Fruit fly (Drosophila melanogaster) whole organism, wandering third instar larva: Measurements from ENCODE around the gene Nepl18.

Experiments
- N ChIP-seq: fragments of >200 bp; optimal IDR thresholded peaks from 2 replicates; lab custom pipeline; 2018; ENCODE audit warnings: missing biosample characterization, missing external identifiers, missing genetic modification characterization
- br ChIP-seq: fragments of 200-800 bp; sonication (Bioruptor generic); optimal IDR thresholded peaks from 2 replicates; lab custom pipeline; 2016; ENCODE audit warnings: missing biosample characterization, missing genetic modification characterization
- foxo ChIP-seq, 2 experiments: fragments of 200-800 bp; sonication (Bioruptor generic); optimal IDR thresholded peaks; 2 replicates in 1 of 2; 3 replicates in 1 of 2; lab custom pipeline; 2016 to 2017; ENCODE audit warnings: missing biosample characterization in 2 of 2, missing genetic modification characterization in 2 of 2
- lola ChIP-seq: fragments of >200 bp; optimal IDR thresholded peaks from 2 replicates; lab custom pipeline; 2017; ENCODE audit warnings: missing biosample characterization, missing genetic modification characterization
- sage ChIP-seq: fragments of 200-800 bp; sonication (Bioruptor generic); optimal IDR thresholded peaks from 2 replicates; lab custom pipeline; 2016; ENCODE audit warnings: missing biosample characterization, mild to moderate bottlenecking, missing genetic modification characterization
- usp ChIP-seq: fragments of >200 bp; optimal IDR thresholded peaks from 2 replicates; lab custom pipeline; 2017; ENCODE audit warnings: missing biosample characterization, missing genetic modification characterization
- woc ChIP-seq: sonication (Bioruptor generic); optimal IDR thresholded peaks from 2 replicates; lab custom pipeline; 2016; ENCODE audit warnings: missing biosample characterization, mild to moderate bottlenecking, missing genetic modification characterization

DNA sequence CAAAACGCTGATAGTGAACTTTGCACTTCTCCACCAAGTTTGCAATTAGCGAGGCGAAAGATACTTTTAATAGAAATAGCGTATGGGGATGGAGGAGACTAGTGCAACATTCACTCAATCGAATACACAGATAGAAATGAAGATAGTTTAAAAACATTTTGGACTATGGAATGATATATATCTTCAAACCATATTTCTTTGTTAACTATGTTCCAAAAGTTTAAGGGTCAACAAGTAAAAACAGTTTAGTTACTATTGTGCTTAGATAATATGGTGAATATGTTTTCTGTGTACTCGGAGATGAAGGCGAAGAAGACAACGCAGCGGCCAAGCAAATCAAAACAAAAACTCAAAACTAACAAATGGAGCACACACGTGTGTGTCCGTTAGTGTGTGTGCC is 28.8 kb downstream of the Nepl18 start:
- TF ChIP-seq foxo (GFP tag; optimal IDR thresholded peaks at IDR 0.05; lab: Kevin White, UChicago) (no peak), lola (GFP tag; lab: Kevin White, UChicago) (no peak), sage (GFP tag; lab: Kevin White, UChicago) (no peak), br (GFP tag; lab: Kevin White, UChicago) (no peak), N (GFP tag; lab: Kevin White, UChicago) (no peak), usp (GFP tag; lab: Kevin White, UChicago) (no peak), woc (GFP tag; lab: Kevin White, UChicago) (no peak)
